Worm (Caenorhabditis elegans) whole organism, L4 larva: ENCODE data around the gene F19B2.6.

ENCODE experiments used
- F10B5.3 ChIP-seq: sonication (generic microtip); optimal IDR thresholded peaks from 2 replicates; lab custom pipeline; 2016; ENCODE audit warnings: mild to moderate bottlenecking, missing genetic modification characterization, missing compliant biosample characterization
- F49E8.2 ChIP-seq: sonication (generic microtip); optimal IDR thresholded peaks from 2 replicates; lab custom pipeline; 2016; ENCODE audit warnings: missing compliant biosample characterization, mild to moderate bottlenecking, missing genetic modification characterization, borderline replicate concordance
- ZK337.2 ChIP-seq: fragments of 200-800 bp; sonication (Bioruptor generic); IDR thresholded peaks from 2 replicates; pipeline ENCODE4 v1.3.6; 2022; ENCODE audit warnings: missing genetic modification reagents, missing genetic modification characterization, missing compliant biosample characterization
- aha-1 ChIP-seq: fragments of 150-350 bp; peaks from one replicate; lab custom pipeline; 2014; ENCODE audit warnings: missing biosample characterization, missing genetic modification characterization
- ceh-62 ChIP-seq: sonication (generic microtip); optimal IDR thresholded peaks from 2 replicates; lab custom pipeline; 2017; ENCODE audit warnings: missing biosample characterization, missing genetic modification characterization
- ceh-82 ChIP-seq: sonication (generic microtip); optimal IDR thresholded peaks from 2 replicates; lab custom pipeline; 2017; ENCODE audit warnings: missing biosample characterization, missing genetic modification characterization
- daf-16 ChIP-seq, 3 experiments: sonication (generic microtip); optimal IDR thresholded peaks; 2 replicates each; lab custom pipeline; 2016 to 2017; ENCODE audit warnings: missing genetic modification characterization in 3 of 3, missing genetic modification reagents in 3 of 3, mild to moderate bottlenecking in 2 of 3, missing compliant biosample characterization in 2 of 3, missing biosample characterization in 1 of 3, moderate library complexity in 1 of 3
- daf-8 ChIP-seq: fragments of 200-800 bp; sonication (Bioruptor generic); IDR thresholded peaks from 2 replicates; pipeline ENCODE4 v1.3.6; 2022; ENCODE audit warnings: missing genetic modification characterization, missing compliant biosample characterization
- dmd-6 ChIP-seq: fragments of 200-800 bp; sonication (Bioruptor generic); IDR thresholded peaks from 2 replicates; pipeline ENCODE4 v1.3.6; 2022; ENCODE audit warnings: missing genetic modification reagents, missing genetic modification characterization, missing compliant biosample characterization
- dmd-9 ChIP-seq: fragments of 200-800 bp; sonication (Bioruptor generic); IDR thresholded peaks from 2 replicates; pipeline ENCODE4 v1.3.6; 2022; ENCODE audit warnings: missing genetic modification reagents, missing genetic modification characterization, missing compliant biosample characterization
- duxl-1 ChIP-seq: sonication (generic microtip); optimal IDR thresholded peaks from 2 replicates; lab custom pipeline; 2016; ENCODE audit warnings: mild to moderate bottlenecking, missing genetic modification characterization, moderate library complexity, missing compliant biosample characterization; ENCODE audit not compliant: poor library complexity
- dve-1 ChIP-seq: sonication (generic microtip); optimal IDR thresholded peaks from 2 replicates; lab custom pipeline; 2017; ENCODE audit warnings: antibody characterized with exemption, mild to moderate bottlenecking, missing genetic modification characterization, missing compliant biosample characterization; ENCODE audit not compliant: insufficient read depth
- fkh-10 ChIP-seq: fragments of 150-350 bp; optimal IDR thresholded peaks from 2 replicates; lab custom pipeline; 2014; ENCODE audit warnings: missing biosample characterization, missing genetic modification reagents, missing genetic modification characterization
- hif-1 ChIP-seq, 2 experiments: sonication (generic microtip); optimal IDR thresholded peaks; 2 replicates each; lab custom pipeline; 2016 to 2017; ENCODE audit warnings: missing compliant biosample characterization in 2 of 2, missing genetic modification characterization in 2 of 2, missing genetic modification reagents in 2 of 2, missing genotype in 2 of 2, mild to moderate bottlenecking in 1 of 2
- hlh-30 ChIP-seq: sonication (generic microtip); optimal IDR thresholded peaks from 2 replicates; lab custom pipeline; 2017; ENCODE audit warnings: antibody characterized with exemption, mild to moderate bottlenecking, missing genetic modification characterization, missing compliant biosample characterization; ENCODE audit not compliant: insufficient read depth
- jun-1 ChIP-seq: fragments of 150-350 bp; optimal IDR thresholded peaks from 2 replicates; lab custom pipeline; 2014; ENCODE audit warnings: missing biosample characterization, missing genetic modification reagents, missing genetic modification characterization
- lsy-2 ChIP-seq, 2 experiments: fragments of 150-350 bp in 1 of 2; sonication (generic microtip) in 1 of 2; optimal IDR thresholded peaks; 2 replicates each; lab custom pipeline; 2014 to 2017; ENCODE audit warnings: missing biosample characterization in 2 of 2, missing genetic modification characterization in 2 of 2
- madf-9 ChIP-seq: fragments of 200-800 bp; sonication (Bioruptor generic); conservative IDR thresholded peaks from 2 replicates; pipeline ENCODE4 v1.3.6; 2022; ENCODE audit warnings: missing genetic modification reagents, missing genetic modification characterization, missing compliant biosample characterization
- mxl-2 ChIP-seq: fragments of 200-800 bp; sonication (Bioruptor generic); conservative IDR thresholded peaks from 2 replicates; pipeline ENCODE4 v1.3.6; 2022; ENCODE audit warnings: missing genetic modification reagents, missing genetic modification characterization, missing compliant biosample characterization
- nhr-102 ChIP-seq: sonication (generic microtip); optimal IDR thresholded peaks from 2 replicates; lab custom pipeline; 2016; ENCODE audit warnings: mild to moderate bottlenecking, missing genetic modification characterization, moderate library complexity, missing compliant biosample characterization
- nhr-48 ChIP-seq: sonication (generic microtip); optimal IDR thresholded peaks from 2 replicates; lab custom pipeline; 2016; ENCODE audit warnings: mild to moderate bottlenecking, missing genetic modification characterization, missing compliant biosample characterization
- pqm-1 ChIP-seq: sonication (generic microtip); optimal IDR thresholded peaks from 2 replicates; lab custom pipeline; 2017; ENCODE audit warnings: missing biosample characterization, missing genetic modification characterization
- unc-62 ChIP-seq, 3 experiments: fragments of 150-350 bp in 1 of 3; sonication (generic microtip); optimal IDR thresholded peaks in 2 of 3; peaks in 1 of 3; 1 replicate in 1 of 3; 2 replicates in 2 of 3; lab custom pipeline; 2014 to 2017; ENCODE audit warnings: missing biosample characterization in 3 of 3, missing genetic modification characterization in 3 of 3, missing genetic modification reagents in 3 of 3, missing genotype in 1 of 3
- zip-2 ChIP-seq: fragments of 150-350 bp; optimal IDR thresholded peaks from 2 replicates; lab custom pipeline; 2014; ENCODE audit warnings: missing biosample characterization, missing genetic modification characterization
- ztf-7 ChIP-seq: fragments of 150-350 bp; optimal IDR thresholded peaks from 2 replicates; lab custom pipeline; 2014; ENCODE audit warnings: missing biosample characterization, missing genetic modification characterization

The F19B2.6 gene

ce11 chrV:20198954-20199353, 40.6 kb downstream of the F19B2.6 start, which contains the start of gene fog-2:
Gene fog-2 (plus strand): TSS chrV:20199254.
- TF ChIP-seq ZK337.2 = no peak
- TF ChIP-seq ceh-62 = no peak
- no peak for TF ChIP-seq dmd-9
- no peak for TF ChIP-seq zip-2
- TF ChIP-seq madf-9 = no peak
- TF ChIP-seq F49E8.2 (tag; lab: Kevin White, UChicago) = no peak
- no peak for TF ChIP-seq ztf-7 (tag; lab: Kevin White, UChicago)
- no peak for TF ChIP-seq jun-1 (tag; lab: Kevin White, UChicago)
- TF ChIP-seq nhr-48 (tag; lab: Kevin White, UChicago) = no peak

DNA sequence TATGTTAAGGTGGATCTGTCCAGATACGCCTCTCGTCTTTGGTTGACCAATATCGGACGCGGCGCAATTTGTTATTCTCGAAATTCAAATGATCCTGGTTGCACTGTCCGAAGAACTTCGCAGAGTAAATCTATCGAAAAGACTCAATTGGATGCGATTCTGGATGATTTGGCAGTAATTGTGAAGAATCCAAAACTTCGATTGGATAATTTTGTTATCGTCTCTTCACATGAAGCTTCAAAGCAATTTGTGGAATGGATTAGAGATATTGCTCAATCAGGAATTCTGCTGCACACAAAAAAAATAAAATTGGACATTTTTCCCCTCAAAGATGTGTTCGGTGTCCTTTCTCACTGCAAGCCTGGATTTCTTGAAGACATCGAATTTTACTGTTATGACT, 41.3 kb downstream of the F19B2.6 start:
- no peak for TF ChIP-seq hlh-30 (tag; lab: Kevin White, UChicago)
- peak in 1 of 2 experiments; percentile 93 for TF ChIP-seq unc-62 (GFP tag; optimal IDR thresholded peaks at IDR 0.05 in 1 of 2; lab: Kevin White, UChicago)
- no peak for TF ChIP-seq unc-62 (tag; optimal IDR thresholded peaks at IDR 0.05; lab: Kevin White, UChicago)
- no peak for TF ChIP-seq duxl-1 (tag; lab: Kevin White, UChicago)
- no peak for TF ChIP-seq F10B5.3
- TF ChIP-seq, all 104 proteins: peak for 1

ce11 chrV:20201316-20201715, 43.0 kb downstream of the F19B2.6 start, which contains the start of gene fbxa-114:
Gene fbxa-114 (plus strand): TSS chrV:20201616.
- TF ChIP-seq aha-1 = peak; percentile 55
- TF ChIP-seq dve-1 = no peak

DNA sequence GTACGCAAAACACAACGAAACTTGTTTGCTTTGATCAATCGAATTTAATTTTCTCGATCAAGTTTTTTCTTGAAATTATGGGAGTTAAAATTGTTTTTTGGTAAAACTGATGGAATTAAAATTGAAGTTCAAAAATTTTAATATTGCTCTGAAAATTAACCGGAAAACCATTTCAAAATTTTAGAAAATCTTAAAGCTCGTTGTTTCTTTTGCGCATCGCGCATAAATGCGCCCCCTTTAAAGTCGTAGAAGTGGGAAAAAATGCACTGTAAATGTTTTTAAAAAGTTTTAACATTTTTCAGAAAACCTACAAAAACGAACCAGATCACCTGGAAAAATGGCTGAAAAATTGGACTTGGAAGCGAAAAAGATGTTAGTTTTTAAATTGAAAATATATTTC, 44.8 kb downstream of the F19B2.6 start, which contains the start of gene fbxa-113:
Gene fbxa-113, plus strand, starts transcription at position 301 of the 400 bp plus-strand sequence.
- TF ChIP-seq daf-16 (GFP tag; optimal IDR thresholded peaks at IDR 0.05; lab: Kevin White, UChicago) (no peak), daf-16 (tag; optimal IDR thresholded peaks at IDR 0.05; lab: Kevin White, UChicago) (no peak), fkh-10 (GFP tag; lab: Kevin White, UChicago) (no peak), nhr-102 (no peak), mxl-2 (GFP tag; lab: Robert Waterston, UW) (no peak), ceh-82 (tag; lab: Kevin White, UChicago) (no peak)

ce11 chrV:20206086-20206485, 47.8 kb downstream of the F19B2.6 start, which contains the start of the genes fbxb-59 and srbc-34:
Gene fbxb-59 (minus strand): TSS chrV:20206186.
Gene srbc-34 (plus strand): TSS chrV:20206318.
- TF ChIP-seq pqm-1 (tag; lab: Kevin White, UChicago) (no peak), hif-1 (tag; optimal IDR thresholded peaks at IDR 0.05; lab: Kevin White, UChicago) (no peak), dmd-6 (GFP tag; lab: Robert Waterston, UW) (no peak), daf-8 (GFP tag; lab: Robert Waterston, UW) (no peak), lsy-2 (tag; optimal IDR thresholded peaks at IDR 0.05; lab: Kevin White, UChicago) (no peak)
- TF ChIP-seq, all 104 proteins: peak for 0
